Worm (Caenorhabditis elegans) whole organism, late embryonic: ENCODE results near the gene mig-17.

Source experiments
- F13H6.1 ChIP-seq: sonication (generic microtip); optimal IDR thresholded peaks from 2 replicates; lab custom pipeline; 2016; ENCODE audit warnings: missing genetic modification characterization, missing compliant biosample characterization
- hlh-30 ChIP-seq: sonication (generic microtip); optimal IDR thresholded peaks from 2 replicates; lab custom pipeline; 2017; ENCODE audit warnings: antibody characterized with exemption, missing genetic modification characterization, missing compliant biosample characterization; ENCODE audit not compliant: insufficient read depth
- npax-4 ChIP-seq: sonication (generic microtip); optimal IDR thresholded peaks from 2 replicates; lab custom pipeline; 2016; ENCODE audit warnings: missing genetic modification characterization, missing compliant biosample characterization
- pros-1 ChIP-seq: fragments of 150-350 bp; optimal IDR thresholded peaks from 2 replicates; lab custom pipeline; 2014; ENCODE audit warnings: missing biosample characterization, missing genetic modification reagents, missing genetic modification characterization

DNA sequence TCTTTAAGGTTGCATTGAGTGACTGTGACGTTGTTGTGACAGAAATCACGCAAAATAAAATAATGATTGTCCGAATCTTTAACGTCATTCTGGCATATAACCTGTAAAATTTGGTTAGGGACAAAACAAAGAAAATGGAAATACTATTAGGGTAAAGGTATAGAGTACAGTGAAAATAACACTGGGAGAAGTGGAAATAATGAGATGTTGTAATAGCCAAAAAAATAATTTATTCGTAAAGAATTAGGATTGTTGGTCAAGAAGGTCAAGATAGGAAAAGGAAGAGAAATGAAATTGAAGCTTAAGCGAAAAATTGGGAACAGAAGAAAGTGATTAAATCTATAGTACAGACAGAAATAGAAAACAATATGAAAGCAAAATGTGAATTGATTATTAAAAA lies 31.4 kb upstream of the mig-17 start, which contains the start of gene deg-3:
- no peak for TF ChIP-seq hlh-30 (tag; lab: Kevin White, UChicago)
- TF ChIP-seq npax-4 (tag; lab: Kevin White, UChicago), result no peak
- no peak for TF ChIP-seq pros-1 (tag; lab: Kevin White, UChicago)
- no peak for TF ChIP-seq F13H6.1 (tag; lab: Kevin White, UChicago)
